Worm (Caenorhabditis elegans): ENCODE data around the gene F42A10.9.

The F42A10.9 gene

ce11 chrIII:6179062-6179461 lies 14.7 kb downstream of the F42A10.9 start (continued):
- peak; percentile 82 for TF ChIP-seq nhr-77 (tag; optimal IDR thresholded peaks at IDR 0.05)
- peak; percentile 92 for TF ChIP-seq pqm-1 (tag; optimal IDR thresholded peaks at IDR 0.05)
- TF ChIP-seq nhr-48 (tag; optimal IDR thresholded peaks at IDR 0.05) = peak; percentile 82

DNA sequence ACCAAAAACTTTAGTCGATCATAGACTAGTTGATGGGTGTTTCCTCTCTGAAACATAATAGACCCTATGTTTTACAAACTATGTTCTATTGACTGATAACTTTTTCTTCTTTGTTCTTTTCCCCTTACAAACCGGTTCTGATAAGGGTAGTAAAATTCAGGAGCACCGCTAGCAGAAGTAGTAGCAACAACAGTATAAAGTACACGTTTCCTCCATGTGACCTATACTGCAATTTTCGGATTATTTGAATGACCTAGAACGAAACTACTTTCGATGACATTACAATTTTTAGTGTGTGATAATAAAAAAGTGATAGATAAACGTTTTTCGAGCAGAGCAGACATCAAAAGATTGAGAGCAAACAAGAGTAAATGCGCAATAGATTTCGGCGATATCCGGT lies 15.9 kb downstream of the F42A10.9 start:
- TF ChIP-seq nhr-28 (tag; optimal IDR thresholded peaks at IDR 0.05) = peak; percentile 56
- no peak for TF ChIP-seq sdz-12 (GFP tag; optimal IDR thresholded peaks at IDR 0.05)
- peak; percentile 82 for TF ChIP-seq php-3 (GFP tag; IDR thresholded peaks at IDR 0.05)
- TF ChIP-seq dve-1 (tag; optimal IDR thresholded peaks at IDR 0.05; ENCODE audit: insufficient read depth) = peak; percentile 89
- TF ChIP-seq mep-1 (tag; optimal IDR thresholded peaks at IDR 0.05) = no peak
- TF ChIP-seq lin-1 (GFP tag; IDR thresholded peaks at IDR 0.05) = peak; percentile 48; the same call in 1 of the 2 replicates
- peak; percentile 20 for TF ChIP-seq nhr-77 (tag; optimal IDR thresholded peaks at IDR 0.05)
- peak; percentile 78 for TF ChIP-seq dmd-6 (GFP tag; IDR thresholded peaks at IDR 0.05)
- 0 out of 2 replicates have a peak, but pooled peaks have one; percentile 20 for TF ChIP-seq tra-1 (GFP tag; IDR thresholded peaks at IDR 0.05)
- peak; percentile 5 for TF ChIP-seq hlh-30 (tag; optimal IDR thresholded peaks at IDR 0.05; ENCODE audit: insufficient read depth)
- no peak for TF ChIP-seq saeg-2 (GFP tag; IDR thresholded peaks at IDR 0.05)
- peak; percentile 78 for TF ChIP-seq hlh-11 (tag; optimal IDR thresholded peaks at IDR 0.05)
- no peak for TF ChIP-seq ces-1 (GFP tag; optimal IDR thresholded peaks at IDR 0.05)
- peak; percentile 4 for TF ChIP-seq mxl-3 (GFP tag; optimal IDR thresholded peaks at IDR 0.05)
- peak in 1 of 2 experiments; percentile 64 for TF ChIP-seq mdl-1 (tag; optimal IDR thresholded peaks at IDR 0.05)
- TF ChIP-seq egl-27 (tag; optimal IDR thresholded peaks at IDR 0.05) = no peak
- no peak for TF ChIP-seq mdt-29 (GFP tag; IDR thresholded peaks at IDR 0.05)
- TF ChIP-seq nhr-48 (tag; optimal IDR thresholded peaks at IDR 0.05) = peak; percentile 35
- TF ChIP-seq ZK546.5 (tag; optimal IDR thresholded peaks at IDR 0.05) = no peak
- TF ChIP-seq pqm-1 (tag; optimal IDR thresholded peaks at IDR 0.05) = peak; percentile 67
- TF ChIP-seq spr-3 (GFP tag; optimal IDR thresholded peaks at IDR 0.05) = no peak
- no peak for TF ChIP-seq nhr-11 (tag; optimal IDR thresholded peaks at IDR 0.05)
- TF ChIP-seq fkh-10 (GFP tag; optimal IDR thresholded peaks at IDR 0.05) = no peak
- TF ChIP-seq nhr-10 (tag; optimal IDR thresholded peaks at IDR 0.05) = no peak
- TF ChIP-seq daf-16 (GFP tag; optimal IDR thresholded peaks at IDR 0.05) = no peak
- peak; percentile 72 for TF ChIP-seq daf-16 (tag; optimal IDR thresholded peaks at IDR 0.05)

ce11 chrIII:6183118-6183517 lies 18.7 kb downstream of the F42A10.9 start, which contains the start of gene nas-28:
TSS of gene nas-28 (minus strand) at chrIII:6183218.
- no peak for TF ChIP-seq F10B5.3 (tag; optimal IDR thresholded peaks at IDR 0.05)
- TF ChIP-seq F37D6.2 (tag; optimal IDR thresholded peaks at IDR 0.05) = no peak
- TF ChIP-seq zag-1 (tag; optimal IDR thresholded peaks at IDR 0.05) = no peak
- TF ChIP-seq mdt-29 (GFP tag; IDR thresholded peaks at IDR 0.05) = no peak
- TF ChIP-seq arid-1 (GFP tag; conservative IDR thresholded peaks at IDR 0.05) = no peak
- no peak for TF ChIP-seq nhr-41 (GFP tag; IDR thresholded peaks at IDR 0.05)
- TF ChIP-seq ZK337.2 (GFP tag; IDR thresholded peaks at IDR 0.05) = no peak

ce11 chrIII:6190810-6191209 lies 26.4 kb downstream of the F42A10.9 start, which contains the start of gene C23G10.5:
TSS of gene C23G10.5 (plus strand) at chrIII:6191110.
- no peak for TF ChIP-seq T26A8.4 (GFP tag; IDR thresholded peaks at IDR 0.05)
- TF ChIP-seq mxl-2 (GFP tag; conservative IDR thresholded peaks at IDR 0.05) = no peak
- no peak for TF ChIP-seq lin-15B (tag; optimal IDR thresholded peaks at IDR 0.05)
- no peak for TF ChIP-seq ceh-44 (GFP tag; IDR thresholded peaks at IDR 0.05)
- no peak for TF ChIP-seq dve-1 (tag; optimal IDR thresholded peaks at IDR 0.05; ENCODE audit: insufficient read depth)
- no peak for TF ChIP-seq daf-8 (GFP tag; IDR thresholded peaks at IDR 0.05)
